Fruit fly (Drosophila melanogaster): ENCODE measurements around the gene Taf13.

DNA sequence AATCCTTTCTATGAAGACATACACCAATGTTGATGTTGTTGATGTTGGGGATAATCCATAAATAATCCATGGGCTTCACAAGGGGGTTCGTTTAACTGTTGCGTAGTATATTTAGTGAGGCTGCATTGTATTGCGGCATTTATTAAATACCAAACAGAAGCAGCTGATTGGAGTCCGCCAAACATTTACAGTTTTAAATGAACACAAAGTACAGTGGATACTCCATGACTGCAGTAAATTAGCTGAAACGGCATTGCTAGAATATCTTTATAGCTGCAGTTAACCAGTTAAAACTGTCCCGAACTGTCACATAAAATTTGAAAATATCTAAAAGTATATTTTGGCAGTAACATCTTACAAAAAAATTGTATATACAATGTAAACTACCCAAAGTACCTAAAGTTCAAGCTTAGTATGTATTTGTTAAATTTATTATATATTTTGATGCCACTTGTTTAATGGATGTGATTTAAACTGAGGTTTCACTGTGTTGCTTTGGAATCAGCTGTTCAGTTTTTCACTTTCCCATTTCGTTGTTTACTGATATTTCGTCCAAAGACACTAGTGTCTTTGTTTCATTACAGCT, 2.5 kb downstream of the Taf13 start, which contains the start of the genes CG10747 and Pyroxd1:
- TF ChIP-seq Taf1 (GFP tag; IDR thresholded peaks at IDR 0.05) (peak; percentile 96), so (GFP tag; IDR thresholded peaks at IDR 0.05) (peak; percentile 96), ken (GFP tag; IDR thresholded peaks at IDR 0.05) (peak; percentile 94), Hr39 (optimal IDR thresholded peaks at IDR 0.05) (no peak), HHEX (GFP tag; optimal IDR thresholded peaks at IDR 0.05) (peak; percentile 94), ham (GFP tag; IDR thresholded peaks at IDR 0.05) (peak; percentile 87), CG1792 (GFP tag; optimal IDR thresholded peaks at IDR 0.05) (peak; percentile 84), Med (GFP tag) (peak; percentile 99), CG6272 (GFP tag; IDR thresholded peaks at IDR 0.05) (peak; percentile 92), Sin3A (optimal IDR thresholded peaks at IDR 0.05) (no peak), CTCF (GFP tag; optimal IDR thresholded peaks at IDR 0.05) (peak; percentile 56), wor (GFP tag; IDR thresholded peaks at IDR 0.05) (peak; percentile 94), CG11504 (tag; optimal IDR thresholded peaks at IDR 0.05) (peak; percentile 96), HLH4C (GFP tag; IDR thresholded peaks at IDR 0.05; ENCODE audit: partially characterized antibody) (no peak)
